Worm (Caenorhabditis elegans) whole organism, early embryonic: Measurements from ENCODE around the gene nlp-56.

Source experiments
- B0310.2 ChIP-seq: sonication (generic microtip); optimal IDR thresholded peaks from 2 replicates; lab custom pipeline; 2016; ENCODE audit warnings: mild to moderate bottlenecking, missing genetic modification characterization, missing compliant biosample characterization
- F13C5.2 ChIP-seq: sonication (generic microtip); optimal IDR thresholded peaks from 2 replicates; lab custom pipeline; 2017; ENCODE audit warnings: mild to moderate bottlenecking, missing genetic modification characterization, inconsistent platforms, missing compliant biosample characterization
- ama-1 ChIP-seq: fragments of 150-350 bp; optimal IDR thresholded peaks from 2 replicates; lab custom pipeline; 2014
- ceh-13 ChIP-seq: fragments of 200-800 bp; sonication (Bioruptor generic); optimal IDR thresholded peaks from 2 replicates; lab custom pipeline; 2018; ENCODE audit warnings: mild to moderate bottlenecking, missing genetic modification characterization, missing compliant biosample characterization
- ets-7 ChIP-seq: sonication (generic microtip); optimal IDR thresholded peaks from 2 replicates; lab custom pipeline; 2016; ENCODE audit warnings: missing genotype, missing genetic modification characterization, missing compliant biosample characterization
- flt-1 ChIP-seq: fragments of 200-800 bp; sonication (Bioruptor generic); IDR thresholded peaks from 2 replicates; pipeline ENCODE4 v1.3.6; 2022; ENCODE audit warnings: missing genetic modification characterization, missing compliant biosample characterization
- pes-1 ChIP-seq: fragments of 200-800 bp; sonication (Bioruptor generic); IDR thresholded peaks from 2 replicates; pipeline ENCODE4 v1.3.6; 2022; ENCODE audit warnings: missing genetic modification reagents, missing genetic modification characterization, missing compliant biosample characterization
- scrt-1 ChIP-seq: fragments of 200-800 bp; sonication (Bioruptor generic); IDR thresholded peaks from 2 replicates; pipeline ENCODE4 v1.3.6; 2022; ENCODE audit warnings: missing genetic modification characterization, missing compliant biosample characterization
- tbx-37 ChIP-seq: fragments of 200-800 bp; sonication (Bioruptor generic); conservative IDR thresholded peaks from 2 replicates; pipeline ENCODE4 v1.3.6; 2022; ENCODE audit warnings: missing genetic modification reagents, missing genetic modification characterization, missing compliant biosample characterization
- tra-4 ChIP-seq: sonication (generic microtip); optimal IDR thresholded peaks from 2 replicates; lab custom pipeline; 2017; ENCODE audit warnings: missing genetic modification characterization, missing compliant biosample characterization

ce11 chrIV:14825379-14825778 is 40.8 kb upstream of the nlp-56 start, which contains the start of gene rps-18:
- TF ChIP-seq ets-7, result no peak
- no peak for TF ChIP-seq tbx-37 (GFP tag; lab: Robert Waterston, UW)
- TF ChIP-seq B0310.2 (tag; lab: Kevin White, UChicago), result no peak
- TF ChIP-seq ama-1 (lab: Kevin White, UChicago), result no peak
- TF ChIP-seq pes-1, result no peak
- no peak for TF ChIP-seq ceh-13 (GFP tag; lab: Kevin White, UChicago)
- TF ChIP-seq tra-4, result no peak
- TF ChIP-seq scrt-1, result no peak
- TF ChIP-seq F13C5.2, result no peak
- no peak for TF ChIP-seq flt-1 (GFP tag; lab: Robert Waterston, UW)
